Worm (Caenorhabditis elegans) whole organism, L1 larva: ENCODE results near the gene txt-10.

Experiments used
- C04F5.9 ChIP-seq: sonication (generic microtip); optimal IDR thresholded peaks from 2 replicates; lab custom pipeline; 2016; ENCODE audit warnings: missing genetic modification characterization, missing compliant biosample characterization
- C16A3.4 ChIP-seq: fragments of 150-350 bp; optimal IDR thresholded peaks from 2 replicates; lab custom pipeline; 2014; ENCODE audit warnings: missing biosample characterization, missing genetic modification characterization
- aha-1 ChIP-seq: fragments of 150-350 bp; optimal IDR thresholded peaks from 2 replicates; lab custom pipeline; 2014; ENCODE audit warnings: missing biosample characterization, missing genetic modification characterization
- alr-1 ChIP-seq: fragments of 200-800 bp; sonication (Bioruptor generic); optimal IDR thresholded peaks from 2 replicates; lab custom pipeline; 2018; ENCODE audit warnings: borderline replicate concordance, mild to moderate bottlenecking, missing genetic modification characterization, missing compliant biosample characterization
- blmp-1 ChIP-seq: fragments of 150-350 bp; optimal IDR thresholded peaks from 2 replicates; lab custom pipeline; 2014; ENCODE audit warnings: missing biosample characterization, missing genetic modification characterization
- ceh-8 ChIP-seq: fragments of 200-800 bp; sonication (Bioruptor generic); optimal IDR thresholded peaks from 2 replicates; lab custom pipeline; 2018; ENCODE audit warnings: mild to moderate bottlenecking, missing genetic modification characterization, moderate library complexity, missing compliant biosample characterization
- ceh-82 ChIP-seq, 3 experiments: fragments of 150-350 bp in 1 of 3; sonication (generic microtip) in 2 of 3; optimal IDR thresholded peaks; 2 replicates each; lab custom pipeline; 2014 to 2017; ENCODE audit warnings: missing biosample characterization in 3 of 3, missing genetic modification characterization in 3 of 3
- ceh-90 ChIP-seq: sonication (generic microtip); optimal IDR thresholded peaks from 2 replicates; lab custom pipeline; 2016; ENCODE audit warnings: missing genetic modification characterization, missing compliant biosample characterization
- dpl-1 ChIP-seq, 3 experiments: fragments of 150-350 bp in 2 of 3; sonication (generic microtip) in 1 of 3; optimal IDR thresholded peaks; 2 replicates each; lab custom pipeline; 2014 to 2017; ENCODE audit warnings: missing biosample characterization in 3 of 3, missing genetic modification characterization in 3 of 3, missing genetic modification reagents in 3 of 3
- dsc-1 ChIP-seq: sonication (generic microtip); optimal IDR thresholded peaks from 2 replicates; lab custom pipeline; 2016; ENCODE audit warnings: mild to moderate bottlenecking, missing genetic modification characterization, missing compliant biosample characterization
- efl-1 ChIP-seq, 4 experiments: fragments of 150-350 bp; optimal IDR thresholded peaks in 3 of 4; peaks in 1 of 4; 1 replicate in 1 of 4; 2 replicates in 3 of 4; lab custom pipeline; 2014; ENCODE audit warnings: missing biosample characterization in 2 of 4, missing genetic modification characterization in 2 of 4, missing genetic modification reagents in 2 of 4
- fkh-10 ChIP-seq: sonication (generic microtip); optimal IDR thresholded peaks from 2 replicates; lab custom pipeline; 2017; ENCODE audit warnings: missing biosample characterization, missing genetic modification reagents, missing genetic modification characterization
- fkh-4 ChIP-seq: sonication (generic microtip); optimal IDR thresholded peaks from 2 replicates; lab custom pipeline; 2016; ENCODE audit warnings: missing compliant biosample characterization, missing genetic modification characterization, borderline replicate concordance
- fkh-8 ChIP-seq: sonication (generic microtip); optimal IDR thresholded peaks from 2 replicates; lab custom pipeline; 2016; ENCODE audit warnings: mild to moderate bottlenecking, missing genetic modification characterization, missing compliant biosample characterization
- fos-1 ChIP-seq: fragments of 150-350 bp; optimal IDR thresholded peaks from 2 replicates; lab custom pipeline; 2014; ENCODE audit warnings: missing biosample characterization, missing genetic modification characterization
- hlh-17 ChIP-seq: fragments of 200-800 bp; sonication (Bioruptor generic); optimal IDR thresholded peaks from 2 replicates; lab custom pipeline; 2018; ENCODE audit warnings: missing genetic modification characterization, mild to moderate bottlenecking, missing compliant biosample characterization, moderate library complexity, borderline replicate concordance
- hpl-2 ChIP-seq: fragments of 150-350 bp; optimal IDR thresholded peaks from 2 replicates; lab custom pipeline; 2014; ENCODE audit warnings: missing biosample characterization, missing genetic modification reagents, missing genetic modification characterization
- lin-14 ChIP-seq: fragments of 200-800 bp; sonication (Bioruptor generic); optimal IDR thresholded peaks from 2 replicates; lab custom pipeline; 2018; ENCODE audit warnings: mild to moderate bottlenecking, missing genetic modification characterization, moderate library complexity, missing compliant biosample characterization
- lir-3 ChIP-seq: sonication (generic microtip); optimal IDR thresholded peaks from 2 replicates; lab custom pipeline; 2016; ENCODE audit warnings: mild to moderate bottlenecking, missing genetic modification characterization, moderate library complexity, missing compliant biosample characterization; ENCODE audit not compliant: poor library complexity
- mef-2 ChIP-seq: fragments of 150-350 bp; optimal IDR thresholded peaks from 2 replicates; lab custom pipeline; 2014; ENCODE audit warnings: missing biosample characterization, missing genetic modification characterization
- nhr-11 ChIP-seq: fragments of 150-350 bp; optimal IDR thresholded peaks from 2 replicates; lab custom pipeline; 2014; ENCODE audit warnings: missing biosample characterization, missing genetic modification characterization
- nhr-12 ChIP-seq: sonication (generic microtip); optimal IDR thresholded peaks from 2 replicates; lab custom pipeline; 2017; ENCODE audit warnings: missing biosample characterization, missing genetic modification characterization
- nhr-20 ChIP-seq: sonication (generic microtip); optimal IDR thresholded peaks from 2 replicates; lab custom pipeline; 2016; ENCODE audit warnings: mild to moderate bottlenecking, missing genetic modification characterization, missing compliant biosample characterization
- nhr-28 ChIP-seq: fragments of 150-350 bp; optimal IDR thresholded peaks from 2 replicates; lab custom pipeline; 2014; ENCODE audit warnings: missing biosample characterization, missing genetic modification characterization
- nhr-47 ChIP-seq: sonication (generic microtip); optimal IDR thresholded peaks from 2 replicates; lab custom pipeline; 2016; ENCODE audit warnings: mild to moderate bottlenecking, missing genetic modification characterization, moderate library complexity, missing compliant biosample characterization
- nhr-76 ChIP-seq: sonication (generic microtip); optimal IDR thresholded peaks from 2 replicates; lab custom pipeline; 2017; ENCODE audit warnings: missing biosample characterization, missing genetic modification characterization
- nhr-77 ChIP-seq: fragments of 150-350 bp; optimal IDR thresholded peaks from 2 replicates; lab custom pipeline; 2014; ENCODE audit warnings: missing biosample characterization, missing genetic modification characterization
- nhr-85 ChIP-seq: sonication (generic microtip); peaks from one replicate; lab custom pipeline; 2016; ENCODE audit warnings: missing genetic modification characterization, inconsistent platforms, missing compliant biosample characterization
- nhr-90 ChIP-seq: sonication (generic microtip); optimal IDR thresholded peaks from 2 replicates; lab custom pipeline; 2016; ENCODE audit warnings: mild to moderate bottlenecking, missing genetic modification characterization, missing compliant biosample characterization; ENCODE audit not compliant: poor library complexity
- pag-3 ChIP-seq: sonication (generic microtip); optimal IDR thresholded peaks from 2 replicates; lab custom pipeline; 2017; ENCODE audit warnings: missing genetic modification characterization, mild to moderate bottlenecking, missing compliant biosample characterization, antibody characterized with exemption, borderline replicate concordance; ENCODE audit not compliant: insufficient read depth
- snpc-4 ChIP-seq: fragments of 150-350 bp; optimal IDR thresholded peaks from 2 replicates; lab custom pipeline; 2014; ENCODE audit warnings: missing biosample characterization, missing genetic modification characterization
- snu-23 ChIP-seq: sonication (generic microtip); optimal IDR thresholded peaks from 2 replicates; lab custom pipeline; 2016; ENCODE audit warnings: missing genetic modification characterization, missing compliant biosample characterization
- sox-4 ChIP-seq: sonication (generic microtip); optimal IDR thresholded peaks from 2 replicates; lab custom pipeline; 2016; ENCODE audit warnings: missing genetic modification characterization, missing compliant biosample characterization
- sup-37 ChIP-seq: fragments of 200-800 bp; sonication (Bioruptor generic); optimal IDR thresholded peaks from 2 replicates; lab custom pipeline; 2018; ENCODE audit warnings: mild to moderate bottlenecking, missing genetic modification characterization, missing compliant biosample characterization
- swsn-7 ChIP-seq: sonication (generic microtip); optimal IDR thresholded peaks from 2 replicates; lab custom pipeline; 2016; ENCODE audit warnings: missing genetic modification characterization, missing compliant biosample characterization
- tbx-2 ChIP-seq: sonication (generic microtip); optimal IDR thresholded peaks from 2 replicates; lab custom pipeline; 2016; ENCODE audit warnings: missing genetic modification characterization, missing compliant biosample characterization
- unc-62 ChIP-seq: fragments of 150-350 bp; optimal IDR thresholded peaks from 2 replicates; lab custom pipeline; 2014; ENCODE audit warnings: missing biosample characterization, missing genetic modification reagents, missing genetic modification characterization
- vab-15 ChIP-seq: sonication (generic microtip); optimal IDR thresholded peaks from 2 replicates; lab custom pipeline; 2017; ENCODE audit warnings: missing genotype, mild to moderate bottlenecking, missing genetic modification characterization, missing compliant biosample characterization
- xbp-1 ChIP-seq: sonication (generic microtip); optimal IDR thresholded peaks from 2 replicates; lab custom pipeline; 2016; ENCODE audit warnings: missing genetic modification characterization, missing compliant biosample characterization
- ztf-4 ChIP-seq: fragments of 150-350 bp; optimal IDR thresholded peaks from 2 replicates; lab custom pipeline; 2014; ENCODE audit warnings: missing biosample characterization, missing genetic modification characterization

Gene txt-10

ce11 chrV:10578938-10579337, 46.3 kb upstream of the txt-10 start, which contains the start of the genes erh-1 and lpd-9 (continued):
- no peak for TF ChIP-seq hlh-17 (GFP tag; lab: Kevin White, UChicago)
- peak; percentile 30 for TF ChIP-seq aha-1 (tag; lab: Kevin White, UChicago)
- TF ChIP-seq nhr-90 (tag; lab: Kevin White, UChicago): peak; percentile 85
- peak; percentile 57 for TF ChIP-seq C16A3.4 (tag; lab: Kevin White, UChicago)
- TF ChIP-seq nhr-12 (tag; lab: Kevin White, UChicago): no peak
- TF ChIP-seq fkh-4 (tag; lab: Kevin White, UChicago): no peak
- TF ChIP-seq nhr-28 (tag; lab: Kevin White, UChicago): no peak
- TF ChIP-seq tbx-2 (tag; lab: Kevin White, UChicago): peak; percentile 87
- TF ChIP-seq efl-1 (optimal IDR thresholded peaks at IDR 0.05; lab: Kevin White, UChicago): peak; percentile 76 to 83
- TF ChIP-seq efl-1 (GFP tag; optimal IDR thresholded peaks at IDR 0.05 in 1 of 2; lab: Kevin White, UChicago): peak; percentile 77 to 98
- TF ChIP-seq snpc-4 (tag; lab: Kevin White, UChicago): peak; percentile 77
- peak; percentile 90 for TF ChIP-seq nhr-47 (tag; lab: Kevin White, UChicago)
- TF ChIP-seq dsc-1 (tag; lab: Kevin White, UChicago): peak; percentile 88
- TF ChIP-seq fos-1 (tag; lab: Kevin White, UChicago): no peak
- TF ChIP-seq ceh-90 (tag; lab: Kevin White, UChicago): no peak
- TF ChIP-seq nhr-20 (tag; lab: Kevin White, UChicago): peak; percentile 82
- no peak for TF ChIP-seq unc-62 (GFP tag; lab: Kevin White, UChicago)
- peak; percentile 53 for TF ChIP-seq C04F5.9
- peak; percentile 51 for TF ChIP-seq ceh-8 (GFP tag; lab: Kevin White, UChicago)
- TF ChIP-seq nhr-77 (tag; lab: Kevin White, UChicago): peak; percentile 67
- peak; percentile 75 to 83 (median 79) for TF ChIP-seq dpl-1 (GFP tag; optimal IDR thresholded peaks at IDR 0.05; lab: Kevin White, UChicago)
- TF ChIP-seq sup-37: peak; percentile 39
- peak; percentile 80 for TF ChIP-seq snu-23
- peak; percentile 87 for TF ChIP-seq swsn-7 (tag; lab: Kevin White, UChicago)
- TF ChIP-seq lir-3 (tag; lab: Kevin White, UChicago): peak; percentile 6
- peak; percentile 37 for TF ChIP-seq nhr-11 (tag; lab: Kevin White, UChicago)
- no peak for TF ChIP-seq nhr-76 (tag; lab: Kevin White, UChicago)
- peak; percentile 17 for TF ChIP-seq fkh-10 (GFP tag; lab: Kevin White, UChicago)
- TF ChIP-seq mef-2 (tag; lab: Kevin White, UChicago): no peak
- TF ChIP-seq nhr-85 (tag; lab: Kevin White, UChicago): peak; percentile 87
- TF ChIP-seq pag-3 (tag; lab: Kevin White, UChicago): peak; percentile 53
- peak; percentile 85 for TF ChIP-seq xbp-1
- no peak for TF ChIP-seq lin-14 (GFP tag; lab: Kevin White, UChicago)
- TF ChIP-seq ceh-82 (tag; optimal IDR thresholded peaks at IDR 0.05; lab: Kevin White, UChicago): peak; percentile 77 to 84 (median 79)
- TF ChIP-seq sox-4 (tag; lab: Kevin White, UChicago): peak; percentile 28
- no peak for TF ChIP-seq vab-15
- no peak for TF ChIP-seq alr-1 (tag; lab: Kevin White, UChicago)
- peak; percentile 67 for TF ChIP-seq blmp-1 (tag; lab: Kevin White, UChicago)
- TF ChIP-seq fkh-8 (tag; lab: Kevin White, UChicago): peak; percentile 55
- no peak for TF ChIP-seq ztf-4 (tag; lab: Kevin White, UChicago)
- no peak for TF ChIP-seq hpl-2 (GFP tag; lab: Kevin White, UChicago)

ce11 chrV:10578226-10578625, 45.6 kb upstream of the txt-10 start, which contains the start of gene mics-1:
Gene mics-1, minus strand, starts transcription at chrV:10578326.
- TF ChIP-seq efl-1 (optimal IDR thresholded peaks at IDR 0.05; lab: Kevin White, UChicago): no peak
- TF ChIP-seq efl-1 (GFP tag; optimal IDR thresholded peaks at IDR 0.05 in 1 of 2; lab: Kevin White, UChicago): peak in 1 of 2 experiments; percentile 34
- TF ChIP-seq snpc-4 (tag; lab: Kevin White, UChicago): no peak
